Fruit fly (Drosophila melanogaster) whole organism: Measurements from ENCODE around the gene CG12116.

ENCODE experiments used
- CG8478 ChIP-seq: fragments of >200 bp; optimal IDR thresholded peaks from 2 replicates; lab custom pipeline; 2018; ENCODE audit warnings: inconsistent platforms
- Dll ChIP-seq: fragments of >200 bp; optimal IDR thresholded peaks from 2 replicates; lab custom pipeline; 2017
- EcR ChIP-seq, 2 experiments: fragments of >200 bp; optimal IDR thresholded peaks; 2 replicates each; lab custom pipeline; 2017; ENCODE audit warnings: missing biosample characterization in 2 of 2, missing genetic modification characterization in 2 of 2, missing genetic modification reagents in 2 of 2
- pan ChIP-seq: fragments of >200 bp; optimal IDR thresholded peaks from 2 replicates; lab custom pipeline; 2017
- psq ChIP-seq: fragments of >200 bp; optimal IDR thresholded peaks from 2 replicates; lab custom pipeline; 2017
- usp ChIP-seq: fragments of >200 bp; optimal IDR thresholded peaks from 2 replicates; lab custom pipeline; 2017; ENCODE audit warnings: missing biosample characterization, missing genetic modification characterization, mixed read lengths

- TF ChIP-seq Dll (lab: Kevin White, UChicago) (no peak), usp (GFP tag; lab: Kevin White, UChicago) (no peak), pan (lab: Kevin White, UChicago) (no peak), CG8478 (lab: Kevin White, UChicago) (no peak), psq (lab: Kevin White, UChicago) (no peak), EcR (GFP tag; optimal IDR thresholded peaks at IDR 0.05; lab: Kevin White, UChicago) (no peak)
Measured at dm6 chrX:8459452-8460040, 9.3 kb downstream of the CG12116 start.
